Worm (Caenorhabditis elegans): ENCODE results near the gene D2007.1.

- TF ChIP-seq unc-39 (tag; optimal IDR thresholded peaks at IDR 0.05), result no peak
- no peak for TF ChIP-seq zip-8 (tag; optimal IDR thresholded peaks at IDR 0.05)
- no peak for TF ChIP-seq snpc-4 (tag; optimal IDR thresholded peaks at IDR 0.05)
- no peak for TF ChIP-seq sptf-1 (tag; optimal IDR thresholded peaks at IDR 0.05)
- no peak for TF ChIP-seq elt-3 (tag; optimal IDR thresholded peaks at IDR 0.05)
- TF ChIP-seq pha-4 (tag; optimal IDR thresholded peaks at IDR 0.05), result no peak
- TF ChIP-seq nhr-237 (tag; optimal IDR thresholded peaks at IDR 0.05), result no peak
- TF ChIP-seq lsy-2 (tag; optimal IDR thresholded peaks at IDR 0.05), result no peak
- no peak for TF ChIP-seq unc-62 (GFP tag; optimal IDR thresholded peaks at IDR 0.05)
These were observed 3.0 kb downstream of the D2007.1 start, which contains the start of gene atg-13 for ce11 chrIII:8158140-8158786.
